Worm (Caenorhabditis elegans) whole organism, young adult: Measurements from ENCODE around the gene arcp-1.

ENCODE experiments used
- hsf-1 ChIP-seq: fragments of 200-800 bp; sonication (Bioruptor generic); IDR thresholded peaks from 2 replicates; pipeline ENCODE4 v1.3.6; 2022; ENCODE audit warnings: missing genetic modification reagents, missing genetic modification characterization, missing compliant biosample characterization
- unc-62 ChIP-seq: fragments of 150-350 bp; optimal IDR thresholded peaks from 2 replicates; lab custom pipeline; 2014; ENCODE audit warnings: missing biosample characterization, missing genetic modification reagents, missing genetic modification characterization

DNA sequence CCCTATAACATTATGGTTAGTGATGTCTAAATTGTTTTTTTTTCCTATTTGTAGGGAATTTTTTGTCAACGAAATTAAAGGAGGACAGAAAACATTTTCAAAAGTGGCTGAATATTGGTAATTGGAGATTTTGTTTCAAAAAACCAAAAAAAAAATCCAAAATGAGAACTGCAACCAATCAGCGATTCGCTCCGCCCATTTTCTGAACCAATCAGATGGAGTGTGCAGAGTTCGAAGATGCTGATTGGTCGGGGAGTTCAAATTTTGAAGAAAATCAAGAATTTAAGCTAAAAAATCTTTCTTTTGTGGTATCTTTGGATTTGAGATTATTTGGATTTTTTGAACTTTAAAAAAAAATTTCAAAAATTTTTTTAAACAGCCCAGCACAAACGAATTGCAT lies 39.2 kb upstream of the arcp-1 start:
- no peak for TF ChIP-seq hsf-1 (GFP tag; lab: Robert Waterston, UW)
- no peak for TF ChIP-seq unc-62 (GFP tag; lab: Kevin White, UChicago)
